Worm (Caenorhabditis elegans) whole organism, L4/young adult: ENCODE data around the gene Y110A2AL.1.

Source experiments
- W03F9.2 ChIP-seq: fragments of 150-350 bp; optimal IDR thresholded peaks from 2 replicates; lab custom pipeline; 2014; ENCODE audit warnings: missing biosample characterization, missing genetic modification characterization
- him-1 ChIP-seq: sonication (generic microtip); optimal IDR thresholded peaks from 2 replicates; lab custom pipeline; 2016; ENCODE audit warnings: missing genotype, missing genetic modification reagents, missing genetic modification characterization, missing compliant biosample characterization

- TF ChIP-seq W03F9.2 (tag; lab: Kevin White, UChicago) (no peak), him-1 (tag; lab: Kevin White, UChicago) (no peak)
These were observed 22.4 kb upstream of the Y110A2AL.1 start, which contains the start of gene ptc-3 for ce11 chrII:2852493-2852892.
